Worm (Caenorhabditis elegans) whole organism, young adult: ENCODE results near the gene C09F5.1.

Source experiments
- F10E7.11 ChIP-seq: sonication (generic microtip); optimal IDR thresholded peaks from 2 replicates; lab custom pipeline; 2017; ENCODE audit warnings: mild to moderate bottlenecking, missing genetic modification characterization, moderate library complexity, missing compliant biosample characterization
- F49E8.2 ChIP-seq: sonication (generic microtip); optimal IDR thresholded peaks from 3 replicates; lab custom pipeline; 2017; ENCODE audit warnings: missing genetic modification characterization, mild to moderate bottlenecking, missing compliant biosample characterization, antibody characterized with exemption, moderate library complexity; ENCODE audit not compliant: insufficient read depth
- K12H6.12 ChIP-seq: fragments of 200-800 bp; sonication (Bioruptor generic); optimal IDR thresholded peaks from 2 replicates; lab custom pipeline; 2018; ENCODE audit warnings: mild to moderate bottlenecking, missing genetic modification characterization, missing compliant biosample characterization
- Y67H2A.10 ChIP-seq: fragments of 200-800 bp; sonication (Bioruptor generic); conservative IDR thresholded peaks from 2 replicates; pipeline ENCODE4 v1.3.6; 2022; ENCODE audit warnings: missing genetic modification reagents, missing genetic modification characterization, missing compliant biosample characterization
- ZK185.1 ChIP-seq: sonication (generic microtip); optimal IDR thresholded peaks from 2 replicates; lab custom pipeline; 2016; ENCODE audit warnings: mild to moderate bottlenecking, missing genetic modification characterization, missing compliant biosample characterization; ENCODE audit not compliant: poor library complexity, severe bottlenecking
- akir-1 ChIP-seq: fragments of 200-800 bp; sonication (Bioruptor generic); optimal IDR thresholded peaks from 2 replicates; lab custom pipeline; 2018; ENCODE audit warnings: mild to moderate bottlenecking, missing genetic modification characterization, moderate library complexity, missing compliant biosample characterization
- ekl-4 ChIP-seq: fragments of 200-800 bp; sonication (Bioruptor generic); IDR thresholded peaks from 2 replicates; pipeline ENCODE4 v1.3.6; 2022; ENCODE audit warnings: missing genetic modification reagents, missing genetic modification characterization, missing compliant biosample characterization
- sdz-38 ChIP-seq: sonication (generic microtip); optimal IDR thresholded peaks from 2 replicates; lab custom pipeline; 2016; ENCODE audit warnings: missing genotype, missing genetic modification characterization, missing compliant biosample characterization

DNA sequence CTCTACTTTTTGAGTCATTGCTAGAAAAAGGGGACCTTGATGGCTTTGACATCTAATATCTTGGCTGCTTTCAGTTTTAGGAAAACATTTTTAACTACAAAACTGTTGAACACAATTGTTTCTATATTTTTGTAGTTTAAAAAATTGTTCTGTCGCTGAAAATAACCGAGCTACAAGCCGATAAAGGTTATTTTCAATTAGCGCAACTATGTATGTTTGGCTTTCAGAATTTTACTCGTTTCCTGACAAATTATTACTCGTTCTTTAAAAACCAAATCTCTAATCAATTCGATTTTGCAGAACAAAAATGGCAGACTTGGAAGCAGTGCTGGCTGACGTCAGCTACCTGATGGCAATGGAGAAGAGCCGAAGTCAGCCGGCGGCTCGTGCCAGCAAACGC is 17.3 kb downstream of the C09F5.1 start, which contains the start of gene grk-2:
- TF ChIP-seq ZK185.1 (no peak), F49E8.2 (tag; lab: Kevin White, UChicago) (no peak), sdz-38 (tag; lab: Kevin White, UChicago) (no peak), K12H6.12 (tag; lab: Kevin White, UChicago) (no peak), akir-1 (GFP tag; lab: Kevin White, UChicago) (no peak), F10E7.11 (tag; lab: Kevin White, UChicago) (no peak), Y67H2A.10 (GFP tag; lab: Robert Waterston, UW) (no peak), ekl-4 (GFP tag; lab: Robert Waterston, UW) (no peak)
